Worm (Caenorhabditis elegans): ENCODE data around the gene ehs-1.
"Not testable (repeated sequence)": the region's sequence is repeated elsewhere in the genome, so short reads cannot be mapped to it uniquely, and the experiment has no call there.

Gene ehs-1

DNA sequence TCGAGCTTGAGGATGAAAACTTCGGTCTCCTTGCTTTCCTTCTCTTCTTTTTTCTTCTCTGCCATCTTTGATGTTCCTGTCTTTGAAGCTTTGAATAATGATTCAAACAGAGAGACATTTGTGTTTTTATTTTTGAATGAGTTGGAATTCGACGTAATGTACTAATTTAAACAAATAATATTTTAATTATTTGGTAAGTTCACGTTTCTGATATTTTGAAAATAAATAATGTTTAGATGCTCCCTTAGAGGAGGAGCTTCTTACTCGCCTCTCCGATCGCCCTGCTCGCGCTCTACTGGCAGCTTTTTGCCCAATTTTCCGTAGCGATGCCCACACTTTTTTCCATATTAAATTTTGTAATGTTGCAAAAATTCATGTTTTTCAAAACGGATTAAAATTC lies 19.4 kb upstream of the ehs-1 start, which contains the start of the genes K05F1.9 and K05F1.1:
Gene K05F1.9 (minus strand): TSS at position 101 of the 400 bp plus-strand sequence.
Gene K05F1.1 (plus strand): TSS at position 308 of the 400 bp plus-strand sequence.
- TF ChIP-seq hmg-4 (GFP tag; optimal IDR thresholded peaks at IDR 0.05) (no peak), ceh-36 (tag; optimal IDR thresholded peaks at IDR 0.05) (no peak), flt-1 (GFP tag; IDR thresholded peaks at IDR 0.05) (no peak), B0310.2 (tag; optimal IDR thresholded peaks at IDR 0.05) (no peak), tbx-11 (GFP tag; IDR thresholded peaks at IDR 0.05) (no peak), scrt-1 (GFP tag; IDR thresholded peaks at IDR 0.05) (no peak), ceh-13 (GFP tag; optimal IDR thresholded peaks at IDR 0.05) (no peak), tbx-37 (GFP tag; conservative IDR thresholded peaks at IDR 0.05) (no peak), pes-1 (GFP tag; IDR thresholded peaks at IDR 0.05) (no peak), hnd-1 (tag; optimal IDR thresholded peaks at IDR 0.05) (no peak), ama-1 (optimal IDR thresholded peaks at IDR 0.05) (no peak), hmbx-1 (tag; optimal IDR thresholded peaks at IDR 0.05) (no peak), F13C5.2 (tag; optimal IDR thresholded peaks at IDR 0.05) (no peak), sea-1 (GFP tag; conservative IDR thresholded peaks at IDR 0.05) (no peak), aly-1 (tag; optimal IDR thresholded peaks at IDR 0.05) (no peak)

DNA sequence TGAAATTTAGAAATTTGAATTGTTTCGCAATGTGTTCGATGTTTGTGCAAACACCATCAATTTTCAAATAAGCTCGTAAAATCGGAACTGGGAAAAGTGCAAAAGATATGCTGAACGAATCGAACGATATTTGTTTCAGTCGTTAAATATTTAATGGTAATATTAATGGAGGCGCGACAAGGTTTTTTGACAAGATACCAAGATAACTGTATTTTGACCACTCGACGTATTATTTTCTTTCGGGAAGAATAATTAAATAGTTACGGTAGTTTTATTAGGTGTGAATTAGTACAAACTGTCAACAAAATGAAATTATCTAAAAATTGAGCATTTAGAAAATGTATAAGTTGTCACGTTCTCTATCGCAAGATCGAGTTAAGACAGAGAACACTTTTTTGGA lies 16.2 kb upstream of the ehs-1 start:
- TF ChIP-seq flt-1 (GFP tag; IDR thresholded peaks at IDR 0.05) (no peak), ets-7 (tag; optimal IDR thresholded peaks at IDR 0.05) (no peak), tbx-11 (GFP tag; IDR thresholded peaks at IDR 0.05) (no peak), B0310.2 (tag; optimal IDR thresholded peaks at IDR 0.05) (no peak), tbx-37 (GFP tag; conservative IDR thresholded peaks at IDR 0.05) (no peak)

DNA sequence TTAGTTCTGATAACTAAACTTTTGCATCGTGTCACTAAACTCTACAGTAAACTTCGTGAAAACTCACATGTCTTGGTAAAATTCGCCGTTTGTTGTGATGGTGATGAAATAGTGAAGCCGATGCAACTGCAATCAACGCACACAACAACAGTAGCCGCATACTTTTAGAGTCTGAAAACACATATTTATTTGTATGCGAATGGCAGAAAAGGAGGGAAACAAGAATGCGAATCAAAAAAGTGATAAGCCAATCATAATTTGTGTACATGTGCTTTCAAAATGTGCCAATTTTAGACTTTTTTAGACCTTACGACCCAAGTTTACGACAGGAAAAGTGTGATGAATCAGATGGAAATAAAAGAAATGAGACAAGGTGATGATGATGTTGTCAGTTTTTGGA lies 15.2 kb upstream of the ehs-1 start, which contains the start of gene K05F1.10:
Gene K05F1.10 (minus strand): TSS at position 171 of the 400 bp plus-strand sequence.
- TF ChIP-seq ama-1 (optimal IDR thresholded peaks at IDR 0.05) (no peak), hmbx-1 (tag; optimal IDR thresholded peaks at IDR 0.05) (no peak), sea-1 (GFP tag; conservative IDR thresholded peaks at IDR 0.05) (no peak), tbx-37 (GFP tag; conservative IDR thresholded peaks at IDR 0.05) (no peak)

DNA sequence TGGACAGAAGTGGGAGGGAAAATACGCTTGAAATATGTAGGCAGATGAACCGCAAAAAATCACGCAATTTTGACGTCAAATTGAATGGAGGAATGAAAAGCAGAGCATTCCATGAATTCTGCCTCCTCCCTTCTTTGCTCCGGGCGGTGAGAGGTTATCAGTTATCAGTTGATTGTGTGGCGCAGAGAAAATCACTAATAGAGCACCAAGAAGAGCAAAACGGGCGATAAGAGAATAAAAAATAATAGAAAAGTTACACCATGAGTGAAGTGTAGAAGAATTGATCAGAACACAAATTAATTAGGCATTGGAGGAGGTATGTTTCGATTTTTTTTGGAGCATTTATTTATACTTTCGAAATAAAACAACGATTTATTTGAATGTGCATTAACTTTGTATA lies 13.9 kb upstream of the ehs-1 start:
- TF ChIP-seq hmg-4 (GFP tag; optimal IDR thresholded peaks at IDR 0.05) (no peak), scrt-1 (GFP tag; IDR thresholded peaks at IDR 0.05) (no peak), pes-1 (GFP tag; IDR thresholded peaks at IDR 0.05) (no peak), ets-7 (tag; optimal IDR thresholded peaks at IDR 0.05) (no peak), hnd-1 (tag; optimal IDR thresholded peaks at IDR 0.05) (no peak), tbx-37 (GFP tag; conservative IDR thresholded peaks at IDR 0.05) (no peak), aly-1 (tag; optimal IDR thresholded peaks at IDR 0.05) (no peak), B0310.2 (tag; optimal IDR thresholded peaks at IDR 0.05) (no peak), tbx-11 (GFP tag; IDR thresholded peaks at IDR 0.05) (no peak), flt-1 (GFP tag; IDR thresholded peaks at IDR 0.05) (no peak), F13C5.2 (tag; optimal IDR thresholded peaks at IDR 0.05) (no peak), ama-1 (optimal IDR thresholded peaks at IDR 0.05) (no peak), ceh-13 (GFP tag; optimal IDR thresholded peaks at IDR 0.05) (no peak)

DNA sequence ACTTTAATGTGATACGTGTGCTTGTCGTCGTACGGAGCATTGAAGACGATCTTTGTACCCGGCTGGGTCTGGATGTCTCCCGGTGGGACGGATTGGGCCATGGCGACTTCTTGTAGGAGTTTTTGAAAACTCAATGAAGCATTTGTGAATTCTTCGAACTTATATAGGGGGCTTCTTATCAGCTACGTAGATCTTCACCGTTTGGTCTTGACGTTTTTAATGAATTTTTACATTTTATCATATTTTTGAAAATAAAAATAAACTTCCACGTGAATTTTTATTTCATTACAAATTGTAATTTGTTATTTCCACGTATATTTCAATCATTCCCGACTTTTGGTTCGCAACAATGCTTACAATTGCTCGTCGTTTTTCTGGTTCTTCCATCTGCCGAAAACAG lies 10.3 kb upstream of the ehs-1 start, which contains the start of the genes msp-64 and ZK1248.5:
Gene msp-64 (minus strand): TSS at position 101 of the 400 bp plus-strand sequence.
Gene ZK1248.5 (plus strand): TSS at position 285 of the 400 bp plus-strand sequence.
- TF ChIP-seq hnd-1 (tag; optimal IDR thresholded peaks at IDR 0.05): no peak
- TF ChIP-seq tra-4 (tag; optimal IDR thresholded peaks at IDR 0.05): no peak
- no peak for TF ChIP-seq scrt-1 (GFP tag; IDR thresholded peaks at IDR 0.05)
- no peak for TF ChIP-seq aly-1 (tag; optimal IDR thresholded peaks at IDR 0.05)
- no peak for TF ChIP-seq sea-1 (GFP tag; conservative IDR thresholded peaks at IDR 0.05)
- no peak for TF ChIP-seq ama-1 (optimal IDR thresholded peaks at IDR 0.05)

DNA sequence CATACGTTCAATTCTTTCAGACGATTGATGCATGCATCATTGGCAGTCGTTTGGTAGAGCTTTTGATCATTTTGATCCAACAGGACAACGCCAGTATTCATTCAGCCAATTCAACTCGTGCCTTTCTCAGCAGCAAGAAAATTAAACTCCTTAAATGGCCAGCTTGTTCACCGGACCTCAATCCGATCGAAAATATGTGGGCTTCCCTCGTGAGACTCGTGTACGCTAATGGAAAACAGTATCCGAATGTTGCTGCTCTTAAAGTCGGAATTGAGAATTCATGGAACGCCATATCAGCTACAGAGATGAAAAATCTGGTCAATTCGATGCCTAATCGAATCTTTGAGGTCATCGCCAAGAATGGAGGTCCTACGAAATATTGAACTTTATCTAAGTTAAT lies 5.1 kb upstream of the ehs-1 start, which contains the start of gene wago-5:
Gene wago-5 (minus strand): TSS at position 101 of the 400 bp plus-strand sequence.
- not testable (repeated sequence) for TF ChIP-seq hmbx-1 (tag; optimal IDR thresholded peaks at IDR 0.05); tra-4 (tag; optimal IDR thresholded peaks at IDR 0.05); sea-1 (GFP tag; conservative IDR thresholded peaks at IDR 0.05)

DNA sequence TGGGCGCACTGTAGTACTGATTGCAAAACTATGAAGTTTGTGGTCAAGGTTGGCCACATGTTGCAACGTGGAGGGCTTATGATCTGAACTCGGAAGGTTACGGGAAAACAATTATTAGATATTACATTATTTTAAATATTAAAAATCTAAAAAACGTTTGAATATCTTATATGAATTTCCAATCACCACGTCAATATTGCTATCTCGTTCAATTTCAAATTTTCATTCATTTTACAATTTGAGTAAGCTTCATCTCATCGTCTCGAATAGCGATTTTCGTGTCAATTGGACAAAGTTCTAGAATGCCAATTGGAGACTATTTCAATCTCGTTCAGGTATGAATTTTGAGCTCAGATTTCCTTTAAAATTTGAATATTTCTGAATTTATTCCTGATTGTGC lies 4.2 kb upstream of the ehs-1 start, which contains the start of gene ZK1248.20:
Gene ZK1248.20 (plus strand): TSS at position 301 of the 400 bp plus-strand sequence.
- TF ChIP-seq pes-1 (GFP tag; IDR thresholded peaks at IDR 0.05) (no peak), hnd-1 (tag; optimal IDR thresholded peaks at IDR 0.05) (no peak), tbx-11 (GFP tag; IDR thresholded peaks at IDR 0.05) (no peak), ama-1 (optimal IDR thresholded peaks at IDR 0.05) (no peak), B0310.2 (tag; optimal IDR thresholded peaks at IDR 0.05) (no peak), tbx-37 (GFP tag; conservative IDR thresholded peaks at IDR 0.05) (no peak), sea-1 (GFP tag; conservative IDR thresholded peaks at IDR 0.05) (no peak), ets-7 (tag; optimal IDR thresholded peaks at IDR 0.05) (no peak), scrt-1 (GFP tag; IDR thresholded peaks at IDR 0.05) (no peak), tra-4 (tag; optimal IDR thresholded peaks at IDR 0.05) (no peak), hmg-4 (GFP tag; optimal IDR thresholded peaks at IDR 0.05) (no peak)

DNA sequence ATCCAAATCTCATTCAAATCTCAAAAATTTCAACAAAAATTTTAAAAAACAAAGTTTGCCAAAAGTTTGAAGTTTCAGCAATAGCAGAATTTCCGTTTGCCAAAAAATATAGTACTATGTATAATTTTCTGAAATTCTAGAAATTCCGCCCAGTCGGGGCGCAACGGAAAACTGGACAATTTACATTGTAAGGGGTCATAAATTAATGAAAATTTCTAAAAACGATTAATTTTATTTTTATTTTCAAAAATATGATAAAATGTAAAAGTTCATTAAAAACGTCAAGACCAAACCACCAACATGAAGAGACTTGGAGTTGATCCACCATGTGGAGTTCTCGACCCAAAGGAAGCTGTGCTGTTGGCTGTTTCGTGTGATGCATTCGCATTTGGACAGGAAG lies 2.2 kb upstream of the ehs-1 start, which contains the start of gene ZK1248.4:
Gene ZK1248.4 (plus strand): TSS at position 301 of the 400 bp plus-strand sequence.
- TF ChIP-seq tbx-11 (GFP tag; IDR thresholded peaks at IDR 0.05) (no peak), B0310.2 (tag; optimal IDR thresholded peaks at IDR 0.05) (no peak), hmbx-1 (tag; optimal IDR thresholded peaks at IDR 0.05) (no peak), flt-1 (GFP tag; IDR thresholded peaks at IDR 0.05) (no peak), sea-1 (GFP tag; conservative IDR thresholded peaks at IDR 0.05) (no peak), aly-1 (tag; optimal IDR thresholded peaks at IDR 0.05) (no peak), ceh-13 (GFP tag; optimal IDR thresholded peaks at IDR 0.05) (no peak), hmg-4 (GFP tag; optimal IDR thresholded peaks at IDR 0.05) (no peak), ets-7 (tag; optimal IDR thresholded peaks at IDR 0.05) (no peak), F13C5.2 (tag; optimal IDR thresholded peaks at IDR 0.05) (no peak), scrt-1 (GFP tag; IDR thresholded peaks at IDR 0.05) (no peak), ama-1 (optimal IDR thresholded peaks at IDR 0.05) (no peak), hnd-1 (tag; optimal IDR thresholded peaks at IDR 0.05) (no peak), pes-1 (GFP tag; IDR thresholded peaks at IDR 0.05) (no peak), tra-4 (tag; optimal IDR thresholded peaks at IDR 0.05) (no peak), tbx-37 (GFP tag; conservative IDR thresholded peaks at IDR 0.05) (no peak)

Data from whole organism, early embryonic.